Worm (Caenorhabditis elegans) whole organism, early embryonic: Measurements from ENCODE around the gene his-70.

Source experiments
- B0310.2 ChIP-seq: sonication (generic microtip); optimal IDR thresholded peaks from 2 replicates; lab custom pipeline; 2016; ENCODE audit warnings: mild to moderate bottlenecking, missing genetic modification characterization, missing compliant biosample characterization
- F13C5.2 ChIP-seq: sonication (generic microtip); optimal IDR thresholded peaks from 2 replicates; lab custom pipeline; 2017; ENCODE audit warnings: mild to moderate bottlenecking, missing genetic modification characterization, inconsistent platforms, missing compliant biosample characterization
- aly-1 ChIP-seq: sonication (generic microtip); optimal IDR thresholded peaks from 2 replicates; lab custom pipeline; 2016; ENCODE audit warnings: missing genetic modification characterization, missing compliant biosample characterization
- ama-1 ChIP-seq: fragments of 150-350 bp; optimal IDR thresholded peaks from 2 replicates; lab custom pipeline; 2014
- ceh-13 ChIP-seq: fragments of 200-800 bp; sonication (Bioruptor generic); optimal IDR thresholded peaks from 2 replicates; lab custom pipeline; 2018; ENCODE audit warnings: mild to moderate bottlenecking, missing genetic modification characterization, missing compliant biosample characterization
- ceh-36 ChIP-seq: sonication (generic microtip); optimal IDR thresholded peaks from 2 replicates; lab custom pipeline; 2016; ENCODE audit warnings: missing genetic modification characterization, inconsistent platforms, missing compliant biosample characterization
- ets-7 ChIP-seq: sonication (generic microtip); optimal IDR thresholded peaks from 2 replicates; lab custom pipeline; 2016; ENCODE audit warnings: missing genotype, missing genetic modification characterization, missing compliant biosample characterization
- flt-1 ChIP-seq: fragments of 200-800 bp; sonication (Bioruptor generic); IDR thresholded peaks from 2 replicates; pipeline ENCODE4 v1.3.6; 2022; ENCODE audit warnings: missing genetic modification characterization, missing compliant biosample characterization
- hmbx-1 ChIP-seq: sonication (generic microtip); optimal IDR thresholded peaks from 2 replicates; lab custom pipeline; 2016; ENCODE audit warnings: mild to moderate bottlenecking, missing genetic modification characterization, missing compliant biosample characterization
- hmg-4 ChIP-seq: fragments of 200-800 bp; sonication (Bioruptor generic); optimal IDR thresholded peaks from 2 replicates; lab custom pipeline; 2018; ENCODE audit warnings: mild to moderate bottlenecking, missing genetic modification characterization, missing compliant biosample characterization
- hnd-1 ChIP-seq: sonication (generic microtip); optimal IDR thresholded peaks from 2 replicates; lab custom pipeline; 2016; ENCODE audit warnings: missing genetic modification characterization, missing compliant biosample characterization
- pes-1 ChIP-seq: fragments of 200-800 bp; sonication (Bioruptor generic); IDR thresholded peaks from 2 replicates; pipeline ENCODE4 v1.3.6; 2022; ENCODE audit warnings: missing genetic modification reagents, missing genetic modification characterization, missing compliant biosample characterization
- scrt-1 ChIP-seq: fragments of 200-800 bp; sonication (Bioruptor generic); IDR thresholded peaks from 2 replicates; pipeline ENCODE4 v1.3.6; 2022; ENCODE audit warnings: missing genetic modification characterization, missing compliant biosample characterization
- sea-1 ChIP-seq: fragments of 200-800 bp; sonication (Bioruptor generic); conservative IDR thresholded peaks from 2 replicates; pipeline ENCODE4 v1.3.6; 2022; ENCODE audit warnings: missing genetic modification characterization, missing compliant biosample characterization
- tbx-11 ChIP-seq: fragments of 200-800 bp; sonication (Bioruptor generic); IDR thresholded peaks from 2 replicates; pipeline ENCODE4 v1.3.6; 2022; ENCODE audit warnings: missing genetic modification characterization, missing compliant biosample characterization
- tbx-37 ChIP-seq: fragments of 200-800 bp; sonication (Bioruptor generic); conservative IDR thresholded peaks from 2 replicates; pipeline ENCODE4 v1.3.6; 2022; ENCODE audit warnings: missing genetic modification reagents, missing genetic modification characterization, missing compliant biosample characterization
- tra-4 ChIP-seq: sonication (generic microtip); optimal IDR thresholded peaks from 2 replicates; lab custom pipeline; 2017; ENCODE audit warnings: missing genetic modification characterization, missing compliant biosample characterization

Gene his-70

DNA sequence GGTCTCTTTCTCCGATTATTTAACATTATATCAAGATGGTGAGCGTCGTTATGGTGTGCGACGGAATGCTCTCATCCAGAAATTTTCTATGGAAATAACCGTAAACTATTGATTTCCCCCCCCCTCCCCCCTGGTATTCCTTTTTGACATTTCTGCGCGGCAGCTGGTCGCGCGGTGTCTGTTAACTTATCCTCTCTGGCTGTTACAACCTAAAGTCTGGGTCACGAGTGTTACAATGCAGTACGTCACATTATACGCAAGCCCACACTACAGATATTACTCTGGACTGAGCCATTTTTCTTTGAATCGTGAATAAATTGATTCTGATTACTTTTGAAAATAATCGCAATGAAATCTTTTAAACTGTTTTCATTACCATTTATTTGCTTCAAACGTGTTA is 10.8 kb downstream of the his-70 start:
- TF ChIP-seq tbx-11 (GFP tag; lab: Robert Waterston, UW) (no peak), ceh-36 (tag; lab: Kevin White, UChicago) (no peak), hmg-4 (GFP tag; lab: Kevin White, UChicago) (no peak), ama-1 (lab: Kevin White, UChicago) (no peak), hmbx-1 (tag; lab: Kevin White, UChicago) (no peak), flt-1 (GFP tag; lab: Robert Waterston, UW) (no peak), sea-1 (GFP tag; lab: Robert Waterston, UW) (no peak)

DNA sequence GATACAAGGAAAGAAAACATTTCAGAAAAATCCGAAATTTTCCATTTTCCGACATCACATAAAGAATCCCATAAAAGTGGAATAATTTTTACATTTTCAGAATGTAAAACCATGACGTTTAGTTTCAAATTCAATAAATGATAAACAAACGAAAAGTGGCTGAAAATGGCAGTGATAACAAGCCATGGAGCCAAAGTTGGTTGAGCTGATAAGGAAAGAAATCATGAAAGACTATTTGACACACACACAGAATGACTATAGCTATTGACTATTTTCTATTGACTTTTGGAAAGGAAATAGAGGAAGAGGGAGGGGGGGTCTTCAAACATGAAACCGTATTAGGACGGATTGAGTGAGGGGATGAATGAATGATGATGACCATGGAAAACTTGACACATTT is 20.1 kb downstream of the his-70 start:
- TF ChIP-seq scrt-1 (GFP tag; lab: Robert Waterston, UW) (no peak), ceh-36 (tag; lab: Kevin White, UChicago) (no peak), aly-1 (tag; lab: Kevin White, UChicago) (no peak), ama-1 (lab: Kevin White, UChicago) (no peak), ceh-13 (GFP tag; lab: Kevin White, UChicago) (no peak), pes-1 (no peak), tbx-37 (GFP tag; lab: Robert Waterston, UW) (no peak), tra-4 (no peak), hnd-1 (tag; lab: Kevin White, UChicago) (no peak), hmbx-1 (tag; lab: Kevin White, UChicago) (no peak), ets-7 (tag; lab: Kevin White, UChicago) (no peak), flt-1 (GFP tag; lab: Robert Waterston, UW) (no peak), tbx-11 (GFP tag; lab: Robert Waterston, UW) (no peak), hmg-4 (GFP tag; lab: Kevin White, UChicago) (no peak), B0310.2 (tag; lab: Kevin White, UChicago) (no peak), F13C5.2 (no peak), sea-1 (GFP tag; lab: Robert Waterston, UW) (no peak)

DNA sequence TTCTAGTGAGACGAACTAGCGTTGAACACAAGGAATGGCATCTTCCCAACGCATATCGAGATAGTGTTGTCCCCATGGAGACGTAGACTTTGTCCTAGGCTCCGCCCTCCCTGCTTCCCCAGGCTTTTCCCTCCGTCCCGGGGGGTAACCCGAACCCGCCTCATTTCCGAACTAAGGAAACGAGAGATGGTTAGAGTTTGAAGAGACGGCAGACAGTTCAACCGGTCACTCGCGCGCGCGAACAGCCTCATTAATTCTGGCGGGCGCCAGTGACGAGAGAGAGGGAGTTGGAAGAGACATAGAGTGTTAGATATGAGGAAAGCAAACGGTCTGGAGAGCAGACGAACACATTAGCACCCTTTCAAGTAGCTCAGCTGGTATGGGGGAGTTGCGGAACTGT is 22.6 kb downstream of the his-70 start:
- TF ChIP-seq aly-1 (tag; lab: Kevin White, UChicago) (no peak), sea-1 (GFP tag; lab: Robert Waterston, UW) (no peak), ceh-13 (GFP tag; lab: Kevin White, UChicago) (no peak), B0310.2 (tag; lab: Kevin White, UChicago) (no peak), ama-1 (lab: Kevin White, UChicago) (no peak)

DNA sequence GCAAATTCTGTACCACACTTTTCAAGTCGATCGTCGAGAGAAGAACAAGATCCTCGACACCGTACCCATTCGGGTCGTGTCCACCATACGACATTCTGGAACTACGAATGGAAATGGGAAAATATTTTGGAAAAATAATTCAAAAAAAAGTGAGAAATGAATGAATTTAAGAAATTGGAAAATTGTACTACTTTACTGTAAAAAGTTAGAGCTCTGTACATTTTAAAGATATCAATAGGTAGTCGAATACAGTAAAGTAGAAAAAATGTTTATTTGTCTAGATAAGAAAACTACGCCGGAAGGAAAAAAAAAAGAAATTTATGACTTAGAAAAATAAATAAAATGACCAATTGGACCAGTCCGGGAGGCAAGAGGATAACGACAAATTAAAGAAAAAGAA is 23.2 kb downstream of the his-70 start, which contains the start of gene hum-5:
hum-5 (minus strand) TSS at position 101 of the 400 bp plus-strand sequence.
- no peak for TF ChIP-seq hmbx-1 (tag; lab: Kevin White, UChicago)
- no peak for TF ChIP-seq ama-1 (lab: Kevin White, UChicago)
- TF ChIP-seq hnd-1 (tag; lab: Kevin White, UChicago): no peak

DNA sequence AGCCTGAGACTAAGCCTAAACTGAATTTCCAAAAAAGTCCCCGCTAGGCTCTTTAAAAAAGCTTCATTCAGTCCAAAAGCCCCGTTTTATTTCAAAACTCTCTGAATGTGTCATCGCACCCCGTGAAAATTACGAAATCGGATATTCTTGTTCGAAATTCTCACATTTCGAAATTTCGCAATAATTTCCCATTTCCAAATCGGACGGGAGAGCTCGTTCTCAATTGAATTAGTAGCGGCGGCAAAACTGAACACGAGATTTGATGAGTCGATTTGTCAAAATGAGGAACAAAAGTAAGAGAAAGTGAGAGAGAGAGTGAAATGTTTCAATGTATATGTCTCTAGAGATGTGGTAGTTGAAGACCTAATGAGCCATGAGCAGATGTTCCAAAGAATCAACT is 24.9 kb downstream of the his-70 start:
- TF ChIP-seq ama-1 (lab: Kevin White, UChicago) (no peak), ceh-13 (GFP tag; lab: Kevin White, UChicago) (no peak), hmbx-1 (tag; lab: Kevin White, UChicago) (no peak), pes-1 (no peak), flt-1 (GFP tag; lab: Robert Waterston, UW) (no peak), tra-4 (no peak), hnd-1 (tag; lab: Kevin White, UChicago) (no peak), hmg-4 (GFP tag; lab: Kevin White, UChicago) (no peak), sea-1 (GFP tag; lab: Robert Waterston, UW) (no peak)

DNA sequence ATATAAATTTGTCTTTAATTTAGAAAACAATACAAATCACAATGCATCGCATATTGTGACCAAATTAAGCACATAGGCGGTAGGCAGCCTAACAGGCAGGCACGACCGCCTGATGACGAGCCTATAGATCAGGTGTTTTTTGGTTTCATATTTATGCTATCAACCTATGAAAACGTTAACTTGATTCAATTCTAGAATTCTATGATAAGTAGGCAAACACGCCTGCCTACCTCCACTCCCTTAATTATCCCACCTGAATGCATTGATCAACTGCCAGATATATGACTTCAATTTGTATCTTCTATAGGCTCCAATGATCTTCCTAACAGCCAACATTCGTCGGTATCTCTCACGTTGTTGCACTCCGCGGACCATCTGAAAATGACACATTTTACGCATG is 29.1 kb downstream of the his-70 start:
- TF ChIP-seq F13C5.2: no peak
- no peak for TF ChIP-seq B0310.2 (tag; lab: Kevin White, UChicago)
- no peak for TF ChIP-seq ets-7 (tag; lab: Kevin White, UChicago)
- no peak for TF ChIP-seq flt-1 (GFP tag; lab: Robert Waterston, UW)
- no peak for TF ChIP-seq ceh-13 (GFP tag; lab: Kevin White, UChicago)
- TF ChIP-seq tra-4: no peak
- no peak for TF ChIP-seq hnd-1 (tag; lab: Kevin White, UChicago)
- no peak for TF ChIP-seq aly-1 (tag; lab: Kevin White, UChicago)
- TF ChIP-seq scrt-1 (GFP tag; lab: Robert Waterston, UW): no peak
- TF ChIP-seq sea-1 (GFP tag; lab: Robert Waterston, UW): no peak

DNA sequence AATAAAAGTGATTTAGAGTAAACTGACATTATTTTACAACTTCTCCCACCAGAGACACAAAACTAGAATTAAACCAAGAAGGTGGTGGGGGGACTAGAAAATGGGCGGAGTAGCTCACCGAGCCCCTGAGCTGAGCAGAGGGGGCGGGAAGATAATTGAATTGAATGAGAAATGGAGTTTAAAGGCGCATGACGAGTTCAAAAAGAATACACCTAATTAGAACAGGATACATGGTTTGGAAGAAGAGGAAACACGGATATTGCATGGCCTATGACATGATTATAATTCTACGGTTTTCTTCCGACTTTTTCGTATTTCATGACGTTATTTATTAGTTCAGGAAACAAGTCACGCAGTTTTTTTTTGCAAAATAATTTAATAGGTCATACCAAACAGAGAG is 31.9 kb downstream of the his-70 start, which contains the start of gene T02C12.5:
T02C12.5 (minus strand) TSS at position 101 of the 400 bp plus-strand sequence.
- TF ChIP-seq flt-1 (GFP tag; lab: Robert Waterston, UW) (no peak), ceh-13 (GFP tag; lab: Kevin White, UChicago) (no peak), B0310.2 (tag; lab: Kevin White, UChicago) (no peak)

DNA sequence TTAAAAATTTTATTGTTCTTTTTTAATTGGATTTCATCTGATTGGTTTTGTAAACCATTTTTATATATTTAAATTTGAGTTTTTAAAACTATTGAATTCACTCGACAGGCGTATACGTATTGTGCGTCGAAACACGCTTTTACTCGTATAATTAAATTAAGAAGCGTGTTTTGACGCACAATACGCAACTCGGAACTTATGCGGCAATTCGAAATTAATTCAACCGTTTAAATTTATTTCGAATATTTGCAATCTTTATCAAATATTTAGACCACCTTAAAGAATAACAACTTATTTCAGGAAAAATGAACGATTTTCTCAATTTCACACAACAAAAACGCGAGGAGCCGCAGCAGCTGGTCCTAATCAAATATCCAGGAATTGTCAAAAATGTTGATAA is 38.1 kb downstream of the his-70 start, which contains the start of gene tftc-5:
tftc-5 (plus strand) TSS at position 301 of the 400 bp plus-strand sequence.
- TF ChIP-seq sea-1 (GFP tag; lab: Robert Waterston, UW) (no peak), flt-1 (GFP tag; lab: Robert Waterston, UW) (no peak), ceh-13 (GFP tag; lab: Kevin White, UChicago) (no peak), tbx-37 (GFP tag; lab: Robert Waterston, UW) (no peak), ama-1 (lab: Kevin White, UChicago) (no peak), aly-1 (tag; lab: Kevin White, UChicago) (no peak), hnd-1 (tag; lab: Kevin White, UChicago) (no peak), B0310.2 (tag; lab: Kevin White, UChicago) (no peak), scrt-1 (GFP tag; lab: Robert Waterston, UW) (no peak), hmbx-1 (tag; lab: Kevin White, UChicago) (no peak), ceh-36 (tag; lab: Kevin White, UChicago) (no peak), ets-7 (tag; lab: Kevin White, UChicago) (no peak), F13C5.2 (no peak), tbx-11 (GFP tag; lab: Robert Waterston, UW) (no peak), tra-4 (no peak), hmg-4 (GFP tag; lab: Kevin White, UChicago) (no peak)
